Fruit fly (Drosophila melanogaster) whole organism, embryonic: ENCODE measurements around the gene Pex2.

ENCODE experiments used
- Asciz ChIP-seq: fragments of 200-800 bp; sonication (Bioruptor generic); optimal IDR thresholded peaks from 2 replicates; lab custom pipeline; 2017; ENCODE audit warnings: missing biosample characterization, mild to moderate bottlenecking, missing genetic modification characterization, missing genetic modification reagents
- Awh ChIP-seq: fragments of 200-800 bp; sonication (Bioruptor generic); IDR thresholded peaks from 2 replicates; pipeline ENCODE4, ENCODE4 v1.3.6; 2022; ENCODE audit warnings: missing biosample characterization, missing genetic modification characterization
- Bgb ChIP-seq: fragments of 200-800 bp; sonication (Bioruptor generic); IDR thresholded peaks from 2 replicates; pipeline ENCODE4 v1.3.6; 2022; ENCODE audit warnings: missing biosample characterization, missing genetic modification characterization; ENCODE audit not compliant: partially characterized antibody
- CG10274 ChIP-seq: fragments of 200-800 bp; sonication (Bioruptor generic); optimal IDR thresholded peaks from 3 replicates; lab custom pipeline; 2017; ENCODE audit warnings: missing biosample characterization, mild to moderate bottlenecking, missing genetic modification characterization
- CG11560 ChIP-seq: fragments of 200-800 bp; sonication (Bioruptor generic); IDR thresholded peaks from 3 replicates; pipeline ENCODE4 v1.3.6; 2022; ENCODE audit warnings: missing biosample characterization, missing genetic modification characterization
- CG12155 ChIP-seq: fragments of 200-800 bp; sonication (Bioruptor generic); optimal IDR thresholded peaks from 3 replicates; lab custom pipeline; 2016; ENCODE audit warnings: missing biosample characterization, missing genetic modification characterization
- CG12659 ChIP-seq: fragments of 200-800 bp; sonication (Bioruptor generic); optimal IDR thresholded peaks from 3 replicates; lab custom pipeline; 2017; ENCODE audit warnings: mild to moderate bottlenecking, missing biosample characterization, missing genetic modification reagents, missing genetic modification characterization
- CG13624 ChIP-seq: fragments of 200-800 bp; sonication (Bioruptor generic); optimal IDR thresholded peaks from 2 replicates; lab custom pipeline; 2016; ENCODE audit warnings: missing biosample characterization, missing genetic modification characterization
- CG15269 ChIP-seq: fragments of 200-800 bp; sonication (Bioruptor generic); optimal IDR thresholded peaks from 2 replicates; lab custom pipeline; 2018; ENCODE audit warnings: missing biosample characterization, mild to moderate bottlenecking, missing genetic modification characterization, moderate library complexity
- CG1603 ChIP-seq: fragments of 200-800 bp; sonication (Bioruptor generic); optimal IDR thresholded peaks from 2 replicates; lab custom pipeline; 2019; ENCODE audit warnings: missing biosample characterization, mild to moderate bottlenecking, missing genetic modification characterization, moderate library complexity
- CG2120 ChIP-seq: fragments of 200-800 bp; sonication (Bioruptor generic); optimal IDR thresholded peaks from 3 replicates; lab custom pipeline; 2016; ENCODE audit warnings: missing biosample characterization, missing genetic modification characterization
- CG30020 ChIP-seq: fragments of 200-800 bp; optimal IDR thresholded peaks from 2 replicates; lab custom pipeline; 2019; ENCODE audit warnings: missing biosample characterization, mild to moderate bottlenecking, missing genetic modification characterization, moderate library complexity
- CG30403 ChIP-seq: fragments of 200-800 bp; sonication (Bioruptor generic); optimal IDR thresholded peaks from 3 replicates; lab custom pipeline; 2016; ENCODE audit warnings: missing biosample characterization, missing genetic modification characterization
- CG3163 ChIP-seq: fragments of 200-800 bp; sonication (Bioruptor generic); optimal IDR thresholded peaks from 3 replicates; lab custom pipeline; 2016; ENCODE audit warnings: missing biosample characterization, missing genetic modification characterization
- CG34376 ChIP-seq: fragments of 200-800 bp; sonication (Bioruptor generic); optimal IDR thresholded peaks from 2 replicates; lab custom pipeline; 2018; ENCODE audit warnings: missing biosample characterization, mild to moderate bottlenecking, missing genetic modification characterization
- CG34422 ChIP-seq: fragments of 200-800 bp; sonication (Bioruptor generic); IDR thresholded peaks from 3 replicates; pipeline ENCODE4 v1.3.6; 2022; ENCODE audit warnings: missing biosample characterization, missing genetic modification characterization
- CG3838 ChIP-seq: fragments of 200-800 bp; sonication (Bioruptor generic); optimal IDR thresholded peaks from 3 replicates; lab custom pipeline; 2016; ENCODE audit warnings: missing biosample characterization, missing genetic modification characterization
- CG4360 ChIP-seq: fragments of 200-800 bp; sonication (Bioruptor generic); IDR thresholded peaks from 2 replicates; pipeline ENCODE4 v1.3.6; 2022; ENCODE audit warnings: missing biosample characterization, missing genetic modification characterization
- CHES-1-like ChIP-seq: fragments of 200-800 bp; sonication (Bioruptor generic); optimal IDR thresholded peaks from 2 replicates; lab custom pipeline; 2016; ENCODE audit warnings: missing biosample characterization, missing genetic modification characterization
- Dip3 ChIP-seq: fragments of 200-800 bp; sonication (Bioruptor generic); optimal IDR thresholded peaks from 3 replicates; lab custom pipeline; 2016; ENCODE audit warnings: missing biosample characterization, missing genetic modification characterization
- Dref ChIP-seq: fragments of 200-800 bp; sonication (Bioruptor generic); IDR thresholded peaks from 2 replicates; pipeline ENCODE4 v1.3.6; 2022; ENCODE audit warnings: missing biosample characterization, missing genetic modification characterization
- HLH3B ChIP-seq: fragments of 200-800 bp; sonication (Bioruptor generic); IDR thresholded peaks from 2 replicates; pipeline ENCODE4 v1.3.6; 2022; ENCODE audit warnings: missing biosample characterization, missing genetic modification characterization
- Hr78 ChIP-seq, 2 experiments: fragments of 200-800 bp in 1 of 2; fragments of >200 bp in 1 of 2; sonication (Bioruptor generic) in 1 of 2; optimal IDR thresholded peaks; 2 replicates each; lab custom pipeline; 2017 to 2019; ENCODE audit warnings: missing biosample characterization in 2 of 2, missing genetic modification characterization in 2 of 2, mild to moderate bottlenecking in 1 of 2, moderate library complexity in 1 of 2
- Jarid2 ChIP-seq: fragments of 200-800 bp; sonication (Bioruptor generic); optimal IDR thresholded peaks from 3 replicates; lab custom pipeline; 2017; ENCODE audit warnings: mild to moderate bottlenecking, missing biosample characterization, missing genetic modification reagents, missing genetic modification characterization
- MESR4 ChIP-seq: fragments of 200-800 bp; sonication (Bioruptor generic); optimal IDR thresholded peaks from 2 replicates; lab custom pipeline; 2018; ENCODE audit warnings: missing biosample characterization, mild to moderate bottlenecking, missing genetic modification characterization, moderate library complexity
- Pdp1 ChIP-seq, 2 experiments: fragments of 200-800 bp; sonication (Bioruptor generic); optimal IDR thresholded peaks; 3 replicates each; lab custom pipeline; 2016; ENCODE audit warnings: missing biosample characterization in 2 of 2, missing genetic modification characterization in 2 of 2, mild to moderate bottlenecking in 1 of 2, moderate library complexity in 1 of 2
- Rfx ChIP-seq: fragments of 200-800 bp; sonication (Bioruptor generic); IDR thresholded peaks from 2 replicates; pipeline ENCODE4 v1.3.6; 2022; ENCODE audit warnings: missing biosample characterization, missing genetic modification characterization
- ato ChIP-seq: fragments of 200-800 bp; sonication (Bioruptor generic); IDR thresholded peaks from 2 replicates; pipeline ENCODE4 v1.3.6; 2022; ENCODE audit warnings: missing biosample characterization, missing genetic modification characterization; ENCODE audit not compliant: partially characterized antibody
- bowl ChIP-seq: fragments of 200-800 bp; sonication (Bioruptor generic); IDR thresholded peaks from 2 replicates; pipeline ENCODE4 v1.3.6; 2022; ENCODE audit warnings: missing biosample characterization, missing genetic modification characterization
- crc ChIP-seq: fragments of 200-800 bp; sonication (Bioruptor generic); optimal IDR thresholded peaks from 2 replicates; lab custom pipeline; 2016; ENCODE audit warnings: missing biosample characterization, missing genetic modification characterization
- crol ChIP-seq: fragments of 200-800 bp; sonication (Bioruptor generic); IDR thresholded peaks from 2 replicates; pipeline ENCODE4 v1.3.6; 2022; ENCODE audit warnings: missing biosample characterization, missing genetic modification characterization
- danr ChIP-seq: fragments of 200-800 bp; sonication (Bioruptor generic); IDR thresholded peaks from 2 replicates; pipeline ENCODE4 v1.3.6; 2022; ENCODE audit warnings: missing biosample characterization, missing genetic modification characterization
- ewg ChIP-seq: fragments of 200-800 bp; sonication (Bioruptor generic); optimal IDR thresholded peaks from 3 replicates; lab custom pipeline; 2017; ENCODE audit warnings: mild to moderate bottlenecking, missing biosample characterization, missing genetic modification reagents, missing genetic modification characterization
- gem ChIP-seq: fragments of 200-800 bp; sonication (Bioruptor generic); optimal IDR thresholded peaks from 2 replicates; lab custom pipeline; 2019; ENCODE audit warnings: missing biosample characterization, mild to moderate bottlenecking, missing genetic modification characterization, moderate library complexity
- gfzf ChIP-seq: fragments of 200-800 bp; sonication (Bioruptor generic); optimal IDR thresholded peaks from 2 replicates; lab custom pipeline; 2016; ENCODE audit warnings: missing biosample characterization, mild to moderate bottlenecking, missing genetic modification characterization, moderate library complexity
- gsb-n ChIP-seq: fragments of 200-800 bp; sonication (Bioruptor generic); optimal IDR thresholded peaks from 3 replicates; lab custom pipeline; 2018; ENCODE audit warnings: missing biosample characterization, mild to moderate bottlenecking, missing genetic modification characterization
- hb ChIP-seq: fragments of 200-800 bp; sonication (Bioruptor generic); IDR thresholded peaks from 3 replicates; pipeline ENCODE4 v1.3.6; 2022; ENCODE audit warnings: missing biosample characterization, missing genetic modification characterization; ENCODE audit not compliant: partially characterized antibody
- hbn ChIP-seq: fragments of 200-800 bp; sonication (Bioruptor generic); IDR thresholded peaks from 2 replicates; pipeline ENCODE4 v1.3.6; 2022; ENCODE audit warnings: missing biosample characterization, missing genetic modification characterization; ENCODE audit not compliant: partially characterized antibody
- kah ChIP-seq: fragments of 200-800 bp; sonication (Bioruptor generic); optimal IDR thresholded peaks from 2 replicates; lab custom pipeline; 2018; ENCODE audit warnings: missing biosample characterization, mild to moderate bottlenecking, missing genetic modification characterization
- lbe ChIP-seq: fragments of 200-800 bp; sonication (Bioruptor generic); optimal IDR thresholded peaks from 2 replicates; lab custom pipeline; 2016; ENCODE audit warnings: missing biosample characterization, mild to moderate bottlenecking, missing genetic modification characterization
- phol ChIP-seq: fragments of 200-800 bp; sonication (Bioruptor generic); optimal IDR thresholded peaks from 3 replicates; lab custom pipeline; 2018; ENCODE audit warnings: missing biosample characterization, mild to moderate bottlenecking, missing genetic modification characterization, moderate library complexity
- stc ChIP-seq: fragments of 200-800 bp; sonication (Bioruptor generic); IDR thresholded peaks from 2 replicates; pipeline ENCODE4 v1.3.6; 2022; ENCODE audit warnings: missing biosample characterization, missing genetic modification characterization
- tin ChIP-seq: fragments of 200-800 bp; sonication (Bioruptor generic); optimal IDR thresholded peaks from 3 replicates; lab custom pipeline; 2016; ENCODE audit warnings: missing biosample characterization, missing genetic modification characterization
- trem ChIP-seq: fragments of 200-800 bp; optimal IDR thresholded peaks from 3 replicates; lab custom pipeline; 2019; ENCODE audit warnings: missing biosample characterization, mild to moderate bottlenecking, missing genetic modification characterization, moderate library complexity
- tup ChIP-seq: fragments of 200-800 bp; sonication (Bioruptor generic); optimal IDR thresholded peaks from 2 replicates; lab custom pipeline; 2016; ENCODE audit warnings: missing biosample characterization, mild to moderate bottlenecking, missing genetic modification characterization, moderate library complexity
- unc-4 ChIP-seq: fragments of 200-800 bp; sonication (Bioruptor generic); IDR thresholded peaks from 2 replicates; pipeline ENCODE4 v1.3.6; 2022; ENCODE audit warnings: missing biosample characterization, missing genetic modification characterization; ENCODE audit not compliant: partially characterized antibody
- wdn ChIP-seq: fragments of 200-800 bp; sonication (Bioruptor generic); IDR thresholded peaks from 2 replicates; pipeline ENCODE4 v1.3.6; 2022; ENCODE audit warnings: missing biosample characterization, missing genetic modification characterization

Gene Pex2

DNA sequence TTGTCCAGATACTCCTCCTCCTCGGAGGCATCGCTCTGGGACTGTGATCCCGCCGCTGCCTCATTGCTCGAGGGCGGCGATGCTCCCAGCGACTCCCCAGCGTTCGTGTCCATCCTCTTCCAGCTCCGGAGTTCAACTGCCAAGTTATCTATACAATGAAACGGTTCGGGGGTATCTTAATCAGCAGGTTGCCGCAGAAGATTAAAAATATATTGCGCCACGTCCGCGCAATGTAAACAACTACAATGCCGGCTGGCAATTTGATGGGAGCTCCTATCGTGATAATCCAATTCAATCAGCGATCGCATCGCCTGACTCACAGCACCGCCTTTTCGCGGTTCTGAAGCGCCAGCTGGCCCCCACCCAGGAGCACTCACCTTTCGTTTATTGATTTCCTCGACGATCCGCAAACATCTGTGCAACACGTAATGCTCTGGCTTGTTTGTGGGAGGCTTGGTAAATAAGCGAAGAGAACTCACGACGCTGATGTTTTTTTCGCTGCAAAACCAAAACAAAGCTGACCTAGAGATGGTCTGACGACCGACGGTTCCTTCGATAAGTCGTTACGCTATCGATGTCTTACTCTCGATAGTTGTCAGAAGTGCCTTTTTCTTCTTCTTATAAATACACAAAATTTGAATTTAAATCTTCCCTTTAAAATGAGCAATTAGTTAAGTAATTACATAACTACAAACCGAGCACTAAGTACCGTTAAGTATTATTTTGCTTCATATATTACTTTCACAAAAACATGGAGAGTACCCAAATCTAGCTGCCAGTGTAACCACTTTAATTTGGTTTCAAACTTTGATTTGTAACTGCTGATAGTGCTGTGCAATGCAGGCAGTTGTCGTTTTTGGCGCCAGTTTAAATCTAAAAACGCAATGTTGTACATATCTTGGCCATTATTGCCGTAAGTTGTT is 49.3 kb upstream of the Pex2 start, which contains the start of gene cert (continued):
- TF ChIP-seq CG4360 (GFP tag; lab: Robert Waterston, UW) (no peak), crol (GFP tag; lab: Robert Waterston, UW) (no peak), HLH3B (GFP tag; lab: Robert Waterston, UW) (no peak), gsb-n (tag; lab: Kevin White, UChicago) (peak; percentile 37), CG30403 (GFP tag; lab: Kevin White, UChicago) (peak; percentile 47), tin (peak; percentile 21), CG34376 (GFP tag; lab: Kevin White, UChicago) (peak; percentile 33), CG12155 (GFP tag; lab: Kevin White, UChicago) (peak; percentile 16), CG13624 (GFP tag; lab: Kevin White, UChicago) (peak; percentile 10), Asciz (GFP tag; lab: Kevin White, UChicago) (no peak), Hr78 (GFP tag; optimal IDR thresholded peaks at IDR 0.05; lab: Kevin White, UChicago) (peak in 1 of 2 experiments; percentile 76), Dip3 (GFP tag; lab: Kevin White, UChicago) (peak; percentile 22), gfzf (GFP tag; lab: Kevin White, UChicago) (peak; percentile 46), trem (tag; lab: Kevin White, UChicago) (peak; percentile 60), Pdp1 (GFP tag; optimal IDR thresholded peaks at IDR 0.05; lab: Kevin White, UChicago) (peak in 1 of 2 experiments; percentile 74), Jarid2 (GFP tag; lab: Kevin White, UChicago) (no peak), Rfx (GFP tag; lab: Robert Waterston, UW) (0 out of 2 replicates have a peak, but pooled peaks have one; percentile 30), tup (GFP tag; lab: Kevin White, UChicago) (no peak), CG3163 (GFP tag; lab: Kevin White, UChicago) (peak; percentile 3), hb (peak; percentile 86), MESR4 (GFP tag; lab: Kevin White, UChicago) (peak; percentile 72), CHES-1-like (GFP tag; lab: Kevin White, UChicago) (peak; percentile 42), CG3838 (GFP tag; lab: Kevin White, UChicago) (no peak), ato (GFP tag; lab: Robert Waterston, UW) (peak; percentile 86), Dref (GFP tag; lab: Robert Waterston, UW) (peak; percentile 91), gem (tag; lab: Kevin White, UChicago) (peak; percentile 11), CG10274 (no peak), CG12659 (peak; percentile 69), hbn (GFP tag; lab: Robert Waterston, UW) (peak; percentile 86), danr (GFP tag; lab: Robert Waterston, UW) (no peak), unc-4 (peak; percentile 88), Awh (0 out of 2 replicates have a peak, but pooled peaks have one; percentile 25), CG15269 (no peak), kah (GFP tag; lab: Kevin White, UChicago) (peak; percentile 94), stc (GFP tag; lab: Robert Waterston, UW) (peak; percentile 36; the same call in 1 of the 2 replicates), CG34422 (GFP tag; lab: Robert Waterston, UW) (peak; percentile 81; the same call in 2 of the 3 replicates), CG30020 (tag; lab: Kevin White, UChicago) (peak; percentile 18), crc (GFP tag; lab: Kevin White, UChicago) (no peak), CG11560 (no peak), wdn (no peak), CG2120 (GFP tag; lab: Kevin White, UChicago) (peak; percentile 60), bowl (GFP tag; lab: Robert Waterston, UW) (no peak), Bgb (GFP tag; lab: Robert Waterston, UW) (peak; percentile 90), lbe (GFP tag; lab: Kevin White, UChicago) (peak; percentile 61), CG1603 (tag; lab: Kevin White, UChicago) (peak; percentile 38), phol (tag; lab: Kevin White, UChicago) (peak; percentile 57), ewg (GFP tag; lab: Kevin White, UChicago) (no peak)
